Worm (Caenorhabditis elegans): ENCODE data around the gene ikke-1.

ikke-1 gene

ce11 chrIII:9083118-9083517 lies 32.6 kb upstream of the ikke-1 start:
- TF ChIP-seq ceh-90 (tag; optimal IDR thresholded peaks at IDR 0.05) (no peak), lin-39 (tag; optimal IDR thresholded peaks at IDR 0.05) (no peak), nhr-71 (tag; optimal IDR thresholded peaks at IDR 0.05) (peak; percentile 62), mef-2 (tag; optimal IDR thresholded peaks at IDR 0.05) (no peak), unc-98 (GFP tag; IDR thresholded peaks at IDR 0.05) (no peak), lir-3 (tag; optimal IDR thresholded peaks at IDR 0.05; ENCODE audit: poor library complexity) (no peak), pqm-1 (tag; optimal IDR thresholded peaks at IDR 0.05) (no peak), ceh-88 (GFP tag; IDR thresholded peaks at IDR 0.05) (no peak), fkh-10 (GFP tag; optimal IDR thresholded peaks at IDR 0.05) (no peak), ztf-4 (tag; optimal IDR thresholded peaks at IDR 0.05) (no peak), lin-35 (GFP tag; optimal IDR thresholded peaks at IDR 0.05) (no peak), unc-130 (tag; optimal IDR thresholded peaks at IDR 0.05) (no peak), nhr-47 (tag; optimal IDR thresholded peaks at IDR 0.05) (no peak), C16A3.4 (tag; optimal IDR thresholded peaks at IDR 0.05) (no peak), zip-4 (GFP tag; optimal IDR thresholded peaks at IDR 0.05) (no peak), efl-1 (optimal IDR thresholded peaks at IDR 0.05) (no peak), efl-1 (GFP tag; optimal IDR thresholded peaks at IDR 0.05 in 1 of 2) (no peak), lsy-2 (tag; optimal IDR thresholded peaks at IDR 0.05) (peak in 1 of 2 experiments; percentile 18), nhr-84 (tag; optimal IDR thresholded peaks at IDR 0.05) (no peak), C04F5.9 (tag; optimal IDR thresholded peaks at IDR 0.05) (no peak), sox-4 (tag; optimal IDR thresholded peaks at IDR 0.05) (no peak), fkh-8 (tag; optimal IDR thresholded peaks at IDR 0.05) (no peak), egl-13 (tag; optimal IDR thresholded peaks at IDR 0.05) (no peak), swsn-7 (tag; optimal IDR thresholded peaks at IDR 0.05) (no peak), nhr-237 (tag; optimal IDR thresholded peaks at IDR 0.05) (no peak), nhr-90 (tag; optimal IDR thresholded peaks at IDR 0.05; ENCODE audit: poor library complexity) (no peak), nhr-76 (tag; optimal IDR thresholded peaks at IDR 0.05) (no peak), irx-1 (tag; optimal IDR thresholded peaks at IDR 0.05) (no peak), snu-23 (GFP tag; optimal IDR thresholded peaks at IDR 0.05) (peak; percentile 24), unc-30 (tag; optimal IDR thresholded peaks at IDR 0.05) (no peak), sptf-1 (tag; optimal IDR thresholded peaks at IDR 0.05) (no peak), elt-2 (tag; optimal IDR thresholded peaks at IDR 0.05) (no peak), nhr-20 (tag; optimal IDR thresholded peaks at IDR 0.05) (no peak), hlh-17 (GFP tag; optimal IDR thresholded peaks at IDR 0.05; ENCODE audit: borderline replicate concordance) (no peak), elt-3 (tag; optimal IDR thresholded peaks at IDR 0.05) (no peak), nhr-12 (tag; optimal IDR thresholded peaks at IDR 0.05) (no peak), mab-9 (GFP tag; IDR thresholded peaks at IDR 0.05) (no peak), vab-15 (tag; optimal IDR thresholded peaks at IDR 0.05) (no peak), ces-1 (GFP tag; optimal IDR thresholded peaks at IDR 0.05) (no peak), lin-14 (GFP tag; optimal IDR thresholded peaks at IDR 0.05) (peak; percentile 22), lin-15B (tag; optimal IDR thresholded peaks at IDR 0.05) (no peak), rnt-1 (tag; optimal IDR thresholded peaks at IDR 0.05) (peak; percentile 23), F16B12.6 (tag; optimal IDR thresholded peaks at IDR 0.05) (no peak), jun-1 (tag; optimal IDR thresholded peaks at IDR 0.05) (no peak)

ce11 chrIII:9081763-9082162 lies 31.3 kb upstream of the ikke-1 start, which contains the start of gene far-2:
TSS of gene far-2 (plus strand) at chrIII:9081828.
- TF ChIP-seq sox-4 (tag; optimal IDR thresholded peaks at IDR 0.05) (no peak), swsn-7 (tag; optimal IDR thresholded peaks at IDR 0.05) (no peak), lin-13 (GFP tag; optimal IDR thresholded peaks at IDR 0.05) (no peak), egl-13 (tag; optimal IDR thresholded peaks at IDR 0.05) (no peak), unc-62 (GFP tag; optimal IDR thresholded peaks at IDR 0.05) (no peak), nhr-20 (tag; optimal IDR thresholded peaks at IDR 0.05) (no peak), dsc-1 (tag; optimal IDR thresholded peaks at IDR 0.05) (no peak), fkh-4 (tag; optimal IDR thresholded peaks at IDR 0.05; ENCODE audit: borderline replicate concordance) (no peak), lin-15B (tag; optimal IDR thresholded peaks at IDR 0.05) (no peak), nhr-28 (tag; optimal IDR thresholded peaks at IDR 0.05) (no peak), nhr-19 (GFP tag; conservative IDR thresholded peaks at IDR 0.05) (no peak), lir-3 (tag; optimal IDR thresholded peaks at IDR 0.05; ENCODE audit: poor library complexity) (no peak)

Data from whole organism, L1 larva.